Worm (Caenorhabditis elegans) whole organism, L4 larva: Measurements from ENCODE around the gene abts-2.

ENCODE experiments used
- F49E8.2 ChIP-seq: sonication (generic microtip); optimal IDR thresholded peaks from 2 replicates; lab custom pipeline; 2016; ENCODE audit warnings: missing compliant biosample characterization, mild to moderate bottlenecking, missing genetic modification characterization, borderline replicate concordance
- T20F7.1 ChIP-seq: fragments of 200-800 bp; sonication (Bioruptor generic); optimal IDR thresholded peaks from 2 replicates; lab custom pipeline; 2018; ENCODE audit warnings: mild to moderate bottlenecking, missing genetic modification characterization, missing compliant biosample characterization
- ama-1 ChIP-seq: fragments of 150-350 bp; optimal IDR thresholded peaks from 2 replicates; lab custom pipeline; 2014; ENCODE audit warnings: inconsistent platforms, mixed read lengths
- daf-12 ChIP-seq: fragments of 150-350 bp; optimal IDR thresholded peaks from 2 replicates; lab custom pipeline; 2014; ENCODE audit warnings: missing biosample characterization, missing genetic modification reagents, missing genetic modification characterization
- hlh-30 ChIP-seq: sonication (generic microtip); optimal IDR thresholded peaks from 2 replicates; lab custom pipeline; 2017; ENCODE audit warnings: antibody characterized with exemption, mild to moderate bottlenecking, missing genetic modification characterization, missing compliant biosample characterization; ENCODE audit not compliant: insufficient read depth
- mep-1 ChIP-seq: fragments of 150-350 bp; sonication (generic microtip); optimal IDR thresholded peaks from 3 replicates; lab custom pipeline; 2014; ENCODE audit warnings: missing biosample characterization, missing genetic modification characterization
- nhr-28 ChIP-seq: fragments of 150-350 bp; optimal IDR thresholded peaks from 2 replicates; lab custom pipeline; 2014; ENCODE audit warnings: missing biosample characterization, missing genetic modification characterization
- nhr-6 ChIP-seq: fragments of 150-350 bp; optimal IDR thresholded peaks from 2 replicates; lab custom pipeline; 2014; ENCODE audit warnings: missing biosample characterization, missing genetic modification characterization
- nhr-76 ChIP-seq: fragments of 150-350 bp; optimal IDR thresholded peaks from 2 replicates; lab custom pipeline; 2014; ENCODE audit warnings: missing biosample characterization, missing genetic modification characterization
- nhr-77 ChIP-seq: fragments of 150-350 bp; optimal IDR thresholded peaks from 2 replicates; lab custom pipeline; 2014; ENCODE audit warnings: missing biosample characterization, missing genetic modification characterization
- snpc-4 ChIP-seq: fragments of 150-350 bp; optimal IDR thresholded peaks from 2 replicates; lab custom pipeline; 2014; ENCODE audit warnings: missing biosample characterization, missing genetic modification characterization
- spr-1 ChIP-seq: sonication (generic microtip); optimal IDR thresholded peaks from 2 replicates; lab custom pipeline; 2016; ENCODE audit warnings: mild to moderate bottlenecking, missing genetic modification characterization, missing compliant biosample characterization
- zag-1 ChIP-seq: fragments of 150-350 bp; optimal IDR thresholded peaks from 2 replicates; lab custom pipeline; 2014; ENCODE audit warnings: missing biosample characterization, missing genetic modification characterization

ce11 chrX:11590545-11590944 is 5.1 kb downstream of the abts-2 start:
- TF ChIP-seq spr-1 (tag; lab: Kevin White, UChicago), result no peak
- TF ChIP-seq nhr-28 (tag; lab: Kevin White, UChicago), result no peak
- TF ChIP-seq daf-12 (tag; lab: Kevin White, UChicago), result no peak
- no peak for TF ChIP-seq T20F7.1
- TF ChIP-seq nhr-6 (tag; lab: Kevin White, UChicago), result no peak
- TF ChIP-seq zag-1 (tag; lab: Kevin White, UChicago), result no peak
- no peak for TF ChIP-seq nhr-77 (tag; lab: Kevin White, UChicago)
- no peak for TF ChIP-seq ama-1 (lab: Kevin White, UChicago)
- TF ChIP-seq mep-1 (tag; lab: Kevin White, UChicago), result no peak
- no peak for TF ChIP-seq snpc-4 (tag; lab: Kevin White, UChicago)
- no peak for TF ChIP-seq F49E8.2 (tag; lab: Kevin White, UChicago)
- TF ChIP-seq nhr-76, result no peak
- no peak for TF ChIP-seq hlh-30 (tag; lab: Kevin White, UChicago)
